Fruit fly (Drosophila melanogaster) whole organism: Measurements from ENCODE around the gene Acat2.

Source experiments
- CG8478 ChIP-seq: fragments of >200 bp; optimal IDR thresholded peaks from 2 replicates; lab custom pipeline; 2018; ENCODE audit warnings: inconsistent platforms
- Dll ChIP-seq: fragments of >200 bp; optimal IDR thresholded peaks from 2 replicates; lab custom pipeline; 2017

dm6 chr3L:1269013-1269412 is 33.7 kb upstream of the Acat2 start:
- TF ChIP-seq Dll, result no peak
- no peak for TF ChIP-seq CG8478 (lab: Kevin White, UChicago)
